Worm (Caenorhabditis elegans): ENCODE data around the gene F49C12.6.

The F49C12.6 gene

ce11 chrIV:9316068-9316681 is 7.3 kb upstream of the F49C12.6 start, which contains the start of the genes F49C12.9 and rpn-7 (continued):
- peak; percentile 35 for TF ChIP-seq nhr-12 (tag; optimal IDR thresholded peaks at IDR 0.05)
- TF ChIP-seq tbx-8 (GFP tag; optimal IDR thresholded peaks at IDR 0.05): no peak
- peak; percentile 36 for TF ChIP-seq sem-2 (GFP tag; optimal IDR thresholded peaks at IDR 0.05)

- peak; percentile 89 for TF ChIP-seq zip-8 (tag; optimal IDR thresholded peaks at IDR 0.05)
Observed at ce11 chrIV:9312827-9313226, 4.0 kb upstream of the F49C12.6 start, which contains the start of gene F49C12.7. Gene F49C12.7 (minus strand): TSS chrIV:9312927.

- TF ChIP-seq nhr-237 (tag; optimal IDR thresholded peaks at IDR 0.05): no peak
- no peak for TF ChIP-seq unc-39 (tag; optimal IDR thresholded peaks at IDR 0.05)
- no peak for TF ChIP-seq mab-5 (tag; optimal IDR thresholded peaks at IDR 0.05)
- TF ChIP-seq blmp-1 (tag; optimal IDR thresholded peaks at IDR 0.05): no peak
- no peak for TF ChIP-seq hlh-1 (tag; optimal IDR thresholded peaks at IDR 0.05)
- TF ChIP-seq nhr-12 (tag; optimal IDR thresholded peaks at IDR 0.05): no peak
- TF ChIP-seq ceh-43 (GFP tag; optimal IDR thresholded peaks at IDR 0.05): no peak
- no peak for TF ChIP-seq bed-3 (GFP tag; optimal IDR thresholded peaks at IDR 0.05)
- TF ChIP-seq ceh-39 (tag; optimal IDR thresholded peaks at IDR 0.05): no peak
- TF ChIP-seq ham-2 (GFP tag; optimal IDR thresholded peaks at IDR 0.05): no peak
- no peak for TF ChIP-seq nhr-28 (tag; optimal IDR thresholded peaks at IDR 0.05)
- TF ChIP-seq lin-13 (tag; optimal IDR thresholded peaks at IDR 0.05): no peak
- TF ChIP-seq flh-1 (GFP tag; optimal IDR thresholded peaks at IDR 0.05): no peak
- TF ChIP-seq ztf-11 (tag; optimal IDR thresholded peaks at IDR 0.05): no peak
- TF ChIP-seq drap-1 (GFP tag; optimal IDR thresholded peaks at IDR 0.05): no peak
- no peak for TF ChIP-seq snpc-4 (tag; optimal IDR thresholded peaks at IDR 0.05)
- no peak for TF ChIP-seq M03D4.4 (tag; optimal IDR thresholded peaks at IDR 0.05)
- TF ChIP-seq ces-1 (GFP tag; optimal IDR thresholded peaks at IDR 0.05): no peak
Observed at ce11 chrIV:9310935-9311566, 2.2 kb upstream of the F49C12.6 start.

- TF ChIP-seq nhr-76 (tag; optimal IDR thresholded peaks at IDR 0.05) (no peak), mab-5 (tag; optimal IDR thresholded peaks at IDR 0.05) (no peak), mep-1 (tag; optimal IDR thresholded peaks at IDR 0.05) (no peak), unc-62 (GFP tag; optimal IDR thresholded peaks at IDR 0.05) (no peak), flh-1 (GFP tag; optimal IDR thresholded peaks at IDR 0.05) (no peak), tbx-8 (GFP tag; optimal IDR thresholded peaks at IDR 0.05) (no peak), ceh-39 (tag; optimal IDR thresholded peaks at IDR 0.05) (no peak), elt-1 (tag; optimal IDR thresholded peaks at IDR 0.05; ENCODE audit: borderline replicate concordance, insufficient read depth) (no peak), elt-3 (tag; optimal IDR thresholded peaks at IDR 0.05) (no peak), nhr-2 (tag; optimal IDR thresholded peaks at IDR 0.05) (no peak)
Observed at ce11 chrIV:9304617-9305016, 4.3 kb downstream of the F49C12.6 start, which contains the start of gene F49C12.5. Gene F49C12.5 (plus strand): TSS chrIV:9304917.

ce11 chrIV:9303994-9304393 is 4.9 kb downstream of the F49C12.6 start, which contains the start of gene F49C12.4:
Gene F49C12.4 (minus strand): TSS chrIV:9304094.
- TF ChIP-seq ceh-83 (GFP tag; optimal IDR thresholded peaks at IDR 0.05) (no peak), elt-1 (tag; optimal IDR thresholded peaks at IDR 0.05; ENCODE audit: borderline replicate concordance, insufficient read depth) (peak; percentile 61)

- TF ChIP-seq ces-1 (GFP tag; optimal IDR thresholded peaks at IDR 0.05): no peak
- no peak for TF ChIP-seq tbx-8 (GFP tag; optimal IDR thresholded peaks at IDR 0.05)
- no peak for TF ChIP-seq flh-1 (GFP tag; optimal IDR thresholded peaks at IDR 0.05)
- TF ChIP-seq mab-5 (tag; optimal IDR thresholded peaks at IDR 0.05): no peak
- TF ChIP-seq pha-4 (tag; optimal IDR thresholded peaks at IDR 0.05): no peak
Observed at ce11 chrIV:9300127-9300526, 8.7 kb downstream of the F49C12.6 start, which contains the start of gene F49C12.3. Gene F49C12.3 (plus strand): TSS chrIV:9300427.

Data from whole organism, mixed stage, embryonic.